Fruit fly (Drosophila melanogaster): ENCODE measurements around the gene S1P.

- TF ChIP-seq CG8119 (GFP tag; IDR thresholded peaks at IDR 0.05), result no peak
- no peak for TF ChIP-seq Hr4 (GFP tag; optimal IDR thresholded peaks at IDR 0.05)
- no peak for TF ChIP-seq Hr39 (GFP tag; optimal IDR thresholded peaks at IDR 0.05)
- TF ChIP-seq Hr38 (GFP tag; optimal IDR thresholded peaks at IDR 0.05), result no peak
- TF ChIP-seq salr (GFP tag; optimal IDR thresholded peaks at IDR 0.05), result no peak
- no peak for TF ChIP-seq OdsH (GFP tag; optimal IDR thresholded peaks at IDR 0.05)
- no peak for TF ChIP-seq CG11762 (GFP tag; optimal IDR thresholded peaks at IDR 0.05; ENCODE audit: insufficient read depth)
- TF ChIP-seq CG8632 (GFP tag; optimal IDR thresholded peaks at IDR 0.05), result no peak
- no peak for TF ChIP-seq pdm3 (GFP tag; optimal IDR thresholded peaks at IDR 0.05)
- no peak for TF ChIP-seq CG6854 (GFP tag; optimal IDR thresholded peaks at IDR 0.05)
- no peak for TF ChIP-seq Blimp-1 (GFP tag; optimal IDR thresholded peaks at IDR 0.05)
- no peak for TF ChIP-seq spab (GFP tag; optimal IDR thresholded peaks at IDR 0.05)
Observed at dm6 chr3L:21585397-21585796, 31.8 kb downstream of the S1P start.
